Fruit fly (Drosophila melanogaster) whole organism, embryonic: Measurements from ENCODE around the gene Sbds.
A peak's percentile ranks its signal among the peaks of the same experiment; 100 is the strongest.

Source experiments
- BtbVII ChIP-seq: fragments of 200-800 bp; sonication (Bioruptor generic); optimal IDR thresholded peaks from 3 replicates; lab custom pipeline; 2017; ENCODE audit warnings: missing biosample characterization, mild to moderate bottlenecking, missing genetic modification characterization
- C15 ChIP-seq: fragments of 200-800 bp; sonication (Bioruptor generic); IDR thresholded peaks from 3 replicates; pipeline ENCODE4 v1.3.6; 2022; ENCODE audit warnings: missing biosample characterization, missing genetic modification characterization
- CG10979 ChIP-seq: fragments of 200-800 bp; sonication (Bioruptor generic); optimal IDR thresholded peaks from 2 replicates; lab custom pipeline; 2018; ENCODE audit warnings: missing biosample characterization, mild to moderate bottlenecking, missing genetic modification characterization, moderate library complexity
- CG12299 ChIP-seq: fragments of 200-800 bp; sonication (Bioruptor generic); optimal IDR thresholded peaks from 2 replicates; lab custom pipeline; 2018; ENCODE audit warnings: missing biosample characterization, mild to moderate bottlenecking, missing genetic modification characterization
- CG13424 ChIP-seq: fragments of 200-800 bp; sonication (Bioruptor generic); optimal IDR thresholded peaks from 2 replicates; lab custom pipeline; 2019; ENCODE audit warnings: missing biosample characterization, mild to moderate bottlenecking, missing genetic modification characterization, moderate library complexity
- CG14441 ChIP-seq: fragments of 200-800 bp; sonication (Bioruptor generic); IDR thresholded peaks from 2 replicates; pipeline ENCODE4 v1.3.6; 2022; ENCODE audit warnings: missing biosample characterization, missing genetic modification characterization
- CG14965 ChIP-seq: fragments of 200-800 bp; sonication (Bioruptor generic); optimal IDR thresholded peaks from 2 replicates; lab custom pipeline; 2016; ENCODE audit warnings: missing biosample characterization, missing genetic modification characterization, borderline replicate concordance
- CG16863 ChIP-seq: fragments of 200-800 bp; sonication (Bioruptor generic); optimal IDR thresholded peaks from 3 replicates; lab custom pipeline; 2016; ENCODE audit warnings: missing biosample characterization, missing genetic modification characterization
- CG1792 ChIP-seq: fragments of 200-800 bp; sonication (Bioruptor generic); optimal IDR thresholded peaks from 2 replicates; lab custom pipeline; 2016; ENCODE audit warnings: missing biosample characterization, missing genetic modification characterization
- CG32532 ChIP-seq: fragments of 200-800 bp; sonication (Bioruptor generic); IDR thresholded peaks from 2 replicates; pipeline ENCODE4 v1.3.6; 2022; ENCODE audit warnings: missing biosample characterization, missing genetic modification characterization
- CG32767 ChIP-seq: fragments of 200-800 bp; sonication (Bioruptor generic); IDR thresholded peaks from 2 replicates; pipeline ENCODE4 v1.3.6; 2022; ENCODE audit warnings: missing biosample characterization, missing genetic modification characterization
- CG4820 ChIP-seq: fragments of 200-800 bp; sonication (Bioruptor generic); optimal IDR thresholded peaks from 3 replicates; lab custom pipeline; 2016; ENCODE audit warnings: missing biosample characterization, missing genetic modification characterization
- CG5180 ChIP-seq: fragments of 200-800 bp; sonication (Bioruptor generic); optimal IDR thresholded peaks from 3 replicates; lab custom pipeline; 2017; ENCODE audit warnings: missing biosample characterization, missing genetic modification characterization, mild to moderate bottlenecking, moderate library complexity, missing genetic modification reagents
- CG9215 ChIP-seq: fragments of 200-800 bp; sonication (Bioruptor generic); IDR thresholded peaks from 2 replicates; pipeline ENCODE4 v1.3.6; 2022; ENCODE audit warnings: missing biosample characterization, missing genetic modification characterization
- CoRest ChIP-seq: fragments of 200-800 bp; sonication (Bioruptor generic); optimal IDR thresholded peaks from 3 replicates; lab custom pipeline; 2018; ENCODE audit warnings: missing biosample characterization, mild to moderate bottlenecking, missing genetic modification characterization, moderate library complexity
- ERR ChIP-seq: fragments of 200-800 bp; sonication (Bioruptor generic); optimal IDR thresholded peaks from 2 replicates; lab custom pipeline; 2016; ENCODE audit warnings: missing biosample characterization, missing genetic modification characterization
- GATAe ChIP-seq: fragments of 200-800 bp; sonication (Bioruptor generic); conservative IDR thresholded peaks from 2 replicates; pipeline ENCODE4 v1.3.6; 2022; ENCODE audit warnings: missing biosample characterization, missing genetic modification characterization
- H15 ChIP-seq: fragments of 200-800 bp; sonication (Bioruptor generic); IDR thresholded peaks from 3 replicates; pipeline ENCODE4 v1.3.6; 2022; ENCODE audit warnings: missing biosample characterization, missing genetic modification characterization
- HLH4C ChIP-seq: fragments of 200-800 bp; sonication (Bioruptor generic); IDR thresholded peaks from 3 replicates; pipeline ENCODE4 v1.3.6; 2022; ENCODE audit warnings: missing biosample characterization, missing genetic modification characterization; ENCODE audit not compliant: partially characterized antibody
- HmgZ ChIP-seq: fragments of 200-800 bp; sonication (Bioruptor generic); optimal IDR thresholded peaks from 2 replicates; lab custom pipeline; 2018; ENCODE audit warnings: missing biosample characterization, mild to moderate bottlenecking, missing genetic modification characterization
- Hmx ChIP-seq: fragments of 200-800 bp; sonication (Bioruptor generic); optimal IDR thresholded peaks from 2 replicates; lab custom pipeline; 2016; ENCODE audit warnings: missing biosample characterization, missing genetic modification characterization
- Hr78 ChIP-seq, 2 experiments: fragments of 200-800 bp in 1 of 2; fragments of >200 bp in 1 of 2; sonication (Bioruptor generic) in 1 of 2; optimal IDR thresholded peaks; 2 replicates each; lab custom pipeline; 2017 to 2019; ENCODE audit warnings: missing biosample characterization in 2 of 2, missing genetic modification characterization in 2 of 2, mild to moderate bottlenecking in 1 of 2, moderate library complexity in 1 of 2
- Med ChIP-seq: fragments of 200-800 bp; sonication (Bioruptor generic); peaks from one replicate; lab custom pipeline; 2016; ENCODE audit warnings: missing biosample characterization, missing genetic modification characterization, mild to moderate bottlenecking, inconsistent platforms, moderate library complexity
- Nf-YB ChIP-seq: fragments of 200-800 bp; sonication (Bioruptor generic); optimal IDR thresholded peaks from 3 replicates; lab custom pipeline; 2019; ENCODE audit warnings: missing biosample characterization, mild to moderate bottlenecking, missing genetic modification characterization, moderate library complexity
- Nf-YC ChIP-seq: fragments of 200-800 bp; optimal IDR thresholded peaks from 3 replicates; lab custom pipeline; 2019; ENCODE audit warnings: missing biosample characterization, mild to moderate bottlenecking, missing genetic modification characterization, moderate library complexity
- Optix ChIP-seq: fragments of 200-800 bp; sonication (Bioruptor generic); IDR thresholded peaks from 3 replicates; pipeline ENCODE4 v1.3.6; 2022; ENCODE audit warnings: missing biosample characterization, missing genetic modification characterization
- Side ChIP-seq: fragments of 200-800 bp; sonication (Bioruptor generic); optimal IDR thresholded peaks from 2 replicates; lab custom pipeline; 2016; ENCODE audit warnings: missing biosample characterization, missing genetic modification characterization
- Sox100B ChIP-seq: fragments of 200-800 bp; sonication (Bioruptor generic); optimal IDR thresholded peaks from 3 replicates; lab custom pipeline; 2018; ENCODE audit warnings: missing biosample characterization, mild to moderate bottlenecking, missing genetic modification characterization
- Ssrp ChIP-seq: fragments of 200-800 bp; sonication (Bioruptor generic); optimal IDR thresholded peaks from 2 replicates; lab custom pipeline; 2018; ENCODE audit warnings: missing biosample characterization, mild to moderate bottlenecking, missing genetic modification characterization, moderate library complexity
- Trl ChIP-seq, 3 experiments: fragments of >200 bp in 2 of 3; fragments of 200-800 bp in 1 of 3; sonication (Bioruptor generic) in 1 of 3; optimal IDR thresholded peaks; 2 replicates in 1 of 3; 3 replicates in 2 of 3; lab custom pipeline; 2016 to 2017; ENCODE audit warnings: missing biosample characterization in 1 of 3, missing genetic modification characterization in 1 of 3
- Usf ChIP-seq: fragments of 200-800 bp; sonication (Bioruptor generic); optimal IDR thresholded peaks from 2 replicates; lab custom pipeline; 2017; ENCODE audit warnings: missing genotype, missing biosample characterization, missing genetic modification characterization
- Vsx1 ChIP-seq: fragments of 200-800 bp; sonication (Bioruptor generic); optimal IDR thresholded peaks from 2 replicates; lab custom pipeline; 2017; ENCODE audit warnings: missing biosample characterization, mild to moderate bottlenecking, missing genetic modification characterization, missing genetic modification reagents
- ash1 ChIP-seq: fragments of 200-800 bp; sonication (Bioruptor generic); optimal IDR thresholded peaks from 2 replicates; lab custom pipeline; 2018; ENCODE audit warnings: missing biosample characterization, mild to moderate bottlenecking, missing genetic modification characterization
- cas ChIP-seq: fragments of 200-800 bp; sonication (Bioruptor generic); IDR thresholded peaks from 2 replicates; pipeline ENCODE4 v1.3.6; 2022; ENCODE audit warnings: missing biosample characterization, missing genetic modification characterization
- caup ChIP-seq: fragments of 200-800 bp; sonication (Bioruptor generic); optimal IDR thresholded peaks from 3 replicates; lab custom pipeline; 2017; ENCODE audit warnings: missing biosample characterization, mild to moderate bottlenecking, missing genetic modification characterization, moderate library complexity; ENCODE audit not compliant: severe bottlenecking
- ci ChIP-seq: fragments of 200-800 bp; sonication (Bioruptor generic); IDR thresholded peaks from 3 replicates; pipeline ENCODE4 v1.3.6; 2022; ENCODE audit warnings: missing biosample characterization, missing genetic modification characterization
- croc ChIP-seq: fragments of 200-800 bp; sonication (Bioruptor generic); conservative IDR thresholded peaks from 3 replicates; pipeline ENCODE4 v1.3.6; 2022; ENCODE audit warnings: missing biosample characterization, missing genetic modification characterization
- dan ChIP-seq: fragments of 200-800 bp; sonication (Bioruptor generic); IDR thresholded peaks from 2 replicates; pipeline ENCODE4 v1.3.6; 2022; ENCODE audit warnings: missing biosample characterization, missing genetic modification characterization
- dati ChIP-seq: fragments of 200-800 bp; sonication (Bioruptor generic); IDR thresholded peaks from 2 replicates; pipeline ENCODE4 v1.3.6; 2022; ENCODE audit warnings: missing biosample characterization, missing genetic modification characterization
- fd102C ChIP-seq: fragments of 200-800 bp; sonication (Bioruptor generic); optimal IDR thresholded peaks from 2 replicates; lab custom pipeline; 2018; ENCODE audit warnings: missing biosample characterization, mild to moderate bottlenecking, missing genetic modification characterization, moderate library complexity
- gcm2 ChIP-seq: fragments of 200-800 bp; sonication (Bioruptor generic); optimal IDR thresholded peaks from 2 replicates; lab custom pipeline; 2016; ENCODE audit warnings: missing biosample characterization, missing genetic modification characterization
- luna ChIP-seq: fragments of 200-800 bp; sonication (Bioruptor generic); optimal IDR thresholded peaks from 2 replicates; lab custom pipeline; 2016; ENCODE audit warnings: missing biosample characterization, missing genetic modification characterization
- oc ChIP-seq: fragments of 200-800 bp; sonication (Bioruptor generic); optimal IDR thresholded peaks from 2 replicates; lab custom pipeline; 2018; ENCODE audit warnings: missing biosample characterization, mild to moderate bottlenecking, missing genetic modification characterization, moderate library complexity
- odd ChIP-seq: fragments of 200-800 bp; sonication (Bioruptor generic); optimal IDR thresholded peaks from 2 replicates; lab custom pipeline; 2017; ENCODE audit warnings: missing biosample characterization, mild to moderate bottlenecking, missing genetic modification characterization
- prd ChIP-seq, 3 experiments: fragments of >200 bp in 2 of 3; fragments of 200-800 bp in 1 of 3; sonication (Bioruptor generic) in 1 of 3; optimal IDR thresholded peaks in 2 of 3; IDR thresholded peaks in 1 of 3; 2 replicates in 2 of 3; 3 replicates in 1 of 3; pipeline versions ENCODE4 v1.3.6 to Lab custom; 2017 to 2022; ENCODE audit warnings: missing biosample characterization in 1 of 3, missing genetic modification characterization in 1 of 3
- sd ChIP-seq: fragments of 200-800 bp; sonication (Bioruptor generic); optimal IDR thresholded peaks from 3 replicates; lab custom pipeline; 2018; ENCODE audit warnings: missing biosample characterization, mild to moderate bottlenecking, missing genetic modification characterization, moderate library complexity
- sens-2 ChIP-seq: fragments of 200-800 bp; sonication (Bioruptor generic); IDR thresholded peaks from 2 replicates; pipeline ENCODE4 v1.3.6; 2022; ENCODE audit warnings: missing biosample characterization, missing genetic modification characterization
- sim ChIP-seq: fragments of 200-800 bp; sonication (Bioruptor generic); IDR thresholded peaks from 2 replicates; pipeline ENCODE4 v1.3.6; 2022; ENCODE audit warnings: missing biosample characterization, missing genetic modification characterization
- so ChIP-seq: fragments of 200-800 bp; sonication (Bioruptor generic); IDR thresholded peaks from 3 replicates; pipeline ENCODE4 v1.3.6; 2022; ENCODE audit warnings: missing biosample characterization, missing genetic modification characterization
- vvl ChIP-seq: fragments of 200-800 bp; sonication (Bioruptor generic); IDR thresholded peaks from 2 replicates; pipeline ENCODE4 v1.3.6; 2022; ENCODE audit warnings: missing biosample characterization, missing genetic modification characterization

Sbds gene

dm6 chr3L:6705865-6706264 lies 46.8 kb upstream of the Sbds start (continued):
- TF ChIP-seq CG16863 (GFP tag; lab: Kevin White, UChicago): peak; percentile 29
- no peak for TF ChIP-seq CG14965 (GFP tag; lab: Kevin White, UChicago)
- peak; percentile 72 for TF ChIP-seq CoRest (tag; lab: Kevin White, UChicago)
- TF ChIP-seq ci (GFP tag; lab: Robert Waterston, UW): peak; percentile 83
- TF ChIP-seq luna (GFP tag; lab: Kevin White, UChicago): no peak
- no peak for TF ChIP-seq HLH4C (GFP tag; lab: Robert Waterston, UW)
- TF ChIP-seq Nf-YB (GFP tag; lab: Kevin White, UChicago): peak; percentile 40
- TF ChIP-seq Hmx (GFP tag; lab: Kevin White, UChicago): no peak
- TF ChIP-seq C15 (GFP tag; lab: Robert Waterston, UW): no peak
- TF ChIP-seq CG32767: 0 out of 2 replicates have a peak, but pooled peaks have one; percentile 30
- no peak for TF ChIP-seq Trl (optimal IDR thresholded peaks at IDR 0.05; lab: Kevin White, UChicago)
- peak; percentile 14 for TF ChIP-seq Trl (GFP tag; optimal IDR thresholded peaks at IDR 0.05; lab: Kevin White, UChicago)
- TF ChIP-seq cas (GFP tag; lab: Robert Waterston, UW): no peak
- no peak for TF ChIP-seq croc (GFP tag; lab: Robert Waterston, UW)
- no peak for TF ChIP-seq dan (GFP tag; lab: Robert Waterston, UW)
- TF ChIP-seq caup (GFP tag; lab: Kevin White, UChicago): peak; percentile 17
- TF ChIP-seq CG9215 (GFP tag; lab: Robert Waterston, UW): no peak
- no peak for TF ChIP-seq Usf (GFP tag; lab: Kevin White, UChicago)
- peak; percentile 71 for TF ChIP-seq oc (tag; lab: Kevin White, UChicago)
- 0 out of 2 replicates have a peak, but pooled peaks have one; percentile 11 for TF ChIP-seq CG14441 (GFP tag; lab: Robert Waterston, UW)
- peak; percentile 64 for TF ChIP-seq CG4820 (GFP tag; lab: Kevin White, UChicago)
- no peak for TF ChIP-seq fd102C (GFP tag; lab: Kevin White, UChicago)
- TF ChIP-seq sens-2 (GFP tag; lab: Robert Waterston, UW): 0 out of 2 replicates have a peak, but pooled peaks have one; percentile 31
- TF ChIP-seq ash1 (GFP tag; lab: Kevin White, UChicago): no peak
- TF ChIP-seq gcm2: no peak
- no peak for TF ChIP-seq dati
- TF ChIP-seq CG13424 (tag; lab: Kevin White, UChicago): peak; percentile 85
- TF ChIP-seq CG12299 (tag; lab: Kevin White, UChicago): no peak
- TF ChIP-seq vvl (GFP tag; lab: Robert Waterston, UW): peak; percentile 71
- TF ChIP-seq prd (optimal IDR thresholded peaks at IDR 0.05; lab: Kevin White, UChicago): no peak
- TF ChIP-seq prd (GFP tag; IDR thresholded peaks at IDR 0.05; lab: Robert Waterston, UW): no peak
- TF ChIP-seq Optix (GFP tag; lab: Robert Waterston, UW): no peak
- TF ChIP-seq Ssrp (tag; lab: Kevin White, UChicago): peak; percentile 64
- peak; percentile 75 for TF ChIP-seq CG10979 (tag; lab: Kevin White, UChicago)
- peak; percentile 6 for TF ChIP-seq HmgZ (tag; lab: Kevin White, UChicago)
- TF ChIP-seq Vsx1: no peak
- TF ChIP-seq CG5180: peak; percentile 60
- peak; percentile 64 for TF ChIP-seq odd (GFP tag; lab: Kevin White, UChicago)
- 0 out of 3 replicates have a peak, but pooled peaks have one; percentile 19 for TF ChIP-seq H15 (GFP tag; lab: Robert Waterston, UW)
- TF ChIP-seq CG32532 (GFP tag; lab: Robert Waterston, UW): no peak
- peak; percentile 52 for TF ChIP-seq BtbVII (GFP tag; lab: Kevin White, UChicago)
- peak; percentile 69 for TF ChIP-seq Sox100B (GFP tag; lab: Kevin White, UChicago)
- TF ChIP-seq so: no peak
- TF ChIP-seq Hr78 (GFP tag; optimal IDR thresholded peaks at IDR 0.05; lab: Kevin White, UChicago): peak in 1 of 2 experiments; percentile 64
- no peak for TF ChIP-seq CG1792 (GFP tag; lab: Kevin White, UChicago)
- no peak for TF ChIP-seq sim (GFP tag; lab: Robert Waterston, UW)
- peak; percentile 44 for TF ChIP-seq sd (tag; lab: Kevin White, UChicago)
- TF ChIP-seq Med (GFP tag; lab: Kevin White, UChicago): peak; percentile 90
- no peak for TF ChIP-seq ERR
- TF ChIP-seq Side (GFP tag; lab: Kevin White, UChicago): peak; percentile 4
- TF ChIP-seq GATAe (GFP tag; lab: Robert Waterston, UW): no peak
- TF ChIP-seq Nf-YC (tag; lab: Kevin White, UChicago): peak; percentile 63
